Worm (Caenorhabditis elegans) whole organism, young adult: ENCODE data around the gene snt-7.

Source experiments
- B0261.1 ChIP-seq: sonication (generic microtip); optimal IDR thresholded peaks from 2 replicates; lab custom pipeline; 2016; ENCODE audit warnings: mild to moderate bottlenecking, missing genetic modification characterization, moderate library complexity, missing compliant biosample characterization
- B0336.3 ChIP-seq: fragments of 200-800 bp; sonication (Bioruptor generic); IDR thresholded peaks from 2 replicates; pipeline ENCODE4 v1.3.6; 2022; ENCODE audit warnings: missing genetic modification characterization, missing compliant biosample characterization
- C17E4.6 ChIP-seq: fragments of 200-800 bp; sonication (Bioruptor generic); IDR thresholded peaks from 2 replicates; pipeline ENCODE4 v1.3.6; 2022; ENCODE audit warnings: missing genetic modification reagents, missing genetic modification characterization, missing compliant biosample characterization
- F22D6.2 ChIP-seq: sonication (generic microtip); optimal IDR thresholded peaks from 2 replicates; lab custom pipeline; 2016; ENCODE audit warnings: mild to moderate bottlenecking, missing genetic modification characterization, missing compliant biosample characterization
- F33H1.4 ChIP-seq: fragments of 200-800 bp; sonication (Bioruptor generic); IDR thresholded peaks from 2 replicates; pipeline ENCODE4 v1.3.6; 2022; ENCODE audit warnings: missing genetic modification reagents, missing genetic modification characterization, missing compliant biosample characterization
- F57A8.1 ChIP-seq: fragments of 200-800 bp; sonication (Bioruptor generic); optimal IDR thresholded peaks from 2 replicates; lab custom pipeline; 2018; ENCODE audit warnings: mild to moderate bottlenecking, missing genetic modification characterization, moderate library complexity, missing compliant biosample characterization
- T26A5.8 ChIP-seq: sonication (generic microtip); optimal IDR thresholded peaks from 2 replicates; lab custom pipeline; 2016; ENCODE audit warnings: missing genetic modification characterization, missing compliant biosample characterization
- ZK185.1 ChIP-seq: sonication (generic microtip); optimal IDR thresholded peaks from 2 replicates; lab custom pipeline; 2016; ENCODE audit warnings: mild to moderate bottlenecking, missing genetic modification characterization, missing compliant biosample characterization; ENCODE audit not compliant: poor library complexity, severe bottlenecking
- akir-1 ChIP-seq: fragments of 200-800 bp; sonication (Bioruptor generic); optimal IDR thresholded peaks from 2 replicates; lab custom pipeline; 2018; ENCODE audit warnings: mild to moderate bottlenecking, missing genetic modification characterization, moderate library complexity, missing compliant biosample characterization
- aptf-3 ChIP-seq: fragments of 200-800 bp; sonication (Bioruptor generic); IDR thresholded peaks from 2 replicates; pipeline ENCODE4 v1.3.6; 2022; ENCODE audit warnings: missing genetic modification characterization, missing compliant biosample characterization
- attf-3 ChIP-seq: fragments of 200-800 bp; sonication (Bioruptor generic); conservative IDR thresholded peaks from 2 replicates; pipeline ENCODE4 v1.3.6; 2022; ENCODE audit warnings: missing genetic modification reagents, missing genetic modification characterization, missing compliant biosample characterization
- attf-5 ChIP-seq: fragments of 200-800 bp; sonication (Bioruptor generic); optimal IDR thresholded peaks from 2 replicates; lab custom pipeline; 2018; ENCODE audit warnings: mild to moderate bottlenecking, missing genetic modification characterization, missing compliant biosample characterization
- bed-1 ChIP-seq: fragments of 200-800 bp; sonication (Bioruptor generic); IDR thresholded peaks from 2 replicates; pipeline ENCODE4 v1.3.6; 2022; ENCODE audit warnings: missing genetic modification reagents, missing genetic modification characterization, missing compliant biosample characterization
- cebp-2 ChIP-seq: fragments of 200-800 bp; sonication (Bioruptor generic); IDR thresholded peaks from 2 replicates; pipeline ENCODE4 v1.3.6; 2022; ENCODE audit warnings: missing genetic modification characterization, missing compliant biosample characterization
- ceh-27 ChIP-seq: fragments of 200-800 bp; sonication (Bioruptor generic); optimal IDR thresholded peaks from 2 replicates; lab custom pipeline; 2018; ENCODE audit warnings: mild to moderate bottlenecking, missing genetic modification characterization, moderate library complexity, missing compliant biosample characterization
- ceh-40 ChIP-seq: fragments of 200-800 bp; sonication (Bioruptor generic); IDR thresholded peaks from 2 replicates; pipeline ENCODE4 v1.3.6; 2022; ENCODE audit warnings: missing genetic modification characterization, missing compliant biosample characterization
- chd-7 ChIP-seq: sonication (generic microtip); optimal IDR thresholded peaks from 2 replicates; lab custom pipeline; 2016; ENCODE audit warnings: mild to moderate bottlenecking, missing genetic modification characterization, moderate library complexity, missing compliant biosample characterization
- efl-1 ChIP-seq: fragments of 150-350 bp; optimal IDR thresholded peaks from 2 replicates; lab custom pipeline; 2014; ENCODE audit warnings: missing biosample characterization, missing genetic modification reagents, missing genetic modification characterization
- egl-44 ChIP-seq: fragments of 200-800 bp; sonication (Bioruptor generic); IDR thresholded peaks from 2 replicates; pipeline ENCODE4 v1.3.6; 2022; ENCODE audit warnings: missing genetic modification reagents, missing genetic modification characterization, missing compliant biosample characterization
- egrh-3 ChIP-seq: fragments of 200-800 bp; sonication (Bioruptor generic); IDR thresholded peaks from 2 replicates; pipeline ENCODE4 v1.3.6; 2022; ENCODE audit warnings: missing genetic modification reagents, missing genetic modification characterization, missing compliant biosample characterization
- ekl-4 ChIP-seq: fragments of 200-800 bp; sonication (Bioruptor generic); IDR thresholded peaks from 2 replicates; pipeline ENCODE4 v1.3.6; 2022; ENCODE audit warnings: missing genetic modification reagents, missing genetic modification characterization, missing compliant biosample characterization
- ets-4 ChIP-seq: fragments of 200-800 bp; sonication (Bioruptor generic); optimal IDR thresholded peaks from 2 replicates; lab custom pipeline; 2018; ENCODE audit warnings: mild to moderate bottlenecking, missing genetic modification characterization, missing compliant biosample characterization
- gei-17 ChIP-seq: fragments of 200-800 bp; sonication (Bioruptor generic); optimal IDR thresholded peaks from 2 replicates; lab custom pipeline; 2018; ENCODE audit warnings: mild to moderate bottlenecking, missing genetic modification characterization, missing compliant biosample characterization
- hlh-26 ChIP-seq: fragments of 200-800 bp; sonication (Bioruptor generic); conservative IDR thresholded peaks from 2 replicates; pipeline ENCODE4 v1.3.6; 2022; ENCODE audit warnings: missing genetic modification reagents, missing genetic modification characterization, missing compliant biosample characterization
- hmg-20 ChIP-seq: fragments of 200-800 bp; sonication (Bioruptor generic); IDR thresholded peaks from 2 replicates; pipeline ENCODE4 v1.3.6; 2022; ENCODE audit warnings: missing genetic modification reagents, missing genetic modification characterization, missing compliant biosample characterization
- hsf-1 ChIP-seq: fragments of 200-800 bp; sonication (Bioruptor generic); IDR thresholded peaks from 2 replicates; pipeline ENCODE4 v1.3.6; 2022; ENCODE audit warnings: missing genetic modification reagents, missing genetic modification characterization, missing compliant biosample characterization
- let-526 ChIP-seq: fragments of 200-800 bp; sonication (Bioruptor generic); IDR thresholded peaks from 2 replicates; pipeline ENCODE4 v1.3.6; 2022; ENCODE audit warnings: missing genetic modification reagents, missing genetic modification characterization, missing compliant biosample characterization
- let-607 ChIP-seq, 2 experiments: fragments of 200-800 bp in 1 of 2; sonication (Bioruptor generic) in 1 of 2; sonication (generic microtip) in 1 of 2; optimal IDR thresholded peaks; 2 replicates each; lab custom pipeline; 2016 to 2018; ENCODE audit warnings: mild to moderate bottlenecking in 2 of 2, missing compliant biosample characterization in 2 of 2, missing genetic modification characterization in 2 of 2, moderate library complexity in 2 of 2, missing genotype in 1 of 2
- lin-26 ChIP-seq: fragments of 200-800 bp; sonication (Bioruptor generic); IDR thresholded peaks from 2 replicates; pipeline ENCODE4 v1.3.6; 2022; ENCODE audit warnings: missing genetic modification reagents, missing genetic modification characterization, missing compliant biosample characterization
- lin-40 ChIP-seq: sonication (generic microtip); optimal IDR thresholded peaks from 2 replicates; lab custom pipeline; 2016; ENCODE audit warnings: missing genetic modification characterization, mild to moderate bottlenecking, missing compliant biosample characterization, missing genotype, missing genetic modification reagents
- lin-54 ChIP-seq: fragments of 200-800 bp; sonication (Bioruptor generic); optimal IDR thresholded peaks from 2 replicates; lab custom pipeline; 2018; ENCODE audit warnings: mild to moderate bottlenecking, missing genetic modification characterization, missing compliant biosample characterization
- lsl-1 ChIP-seq: fragments of 200-800 bp; sonication (Bioruptor generic); optimal IDR thresholded peaks from 2 replicates; lab custom pipeline; 2018; ENCODE audit warnings: mild to moderate bottlenecking, missing genetic modification characterization, moderate library complexity, missing compliant biosample characterization
- madf-10 ChIP-seq: sonication (generic microtip); optimal IDR thresholded peaks from 2 replicates; lab custom pipeline; 2016; ENCODE audit warnings: mild to moderate bottlenecking, missing genetic modification characterization, missing compliant biosample characterization
- madf-6 ChIP-seq: fragments of 200-800 bp; sonication (Bioruptor generic); IDR thresholded peaks from 2 replicates; pipeline ENCODE4 v1.3.6; 2022; ENCODE audit warnings: missing genetic modification reagents, missing genetic modification characterization, missing compliant biosample characterization
- nhr-120 ChIP-seq: fragments of 200-800 bp; sonication (Bioruptor generic); IDR thresholded peaks from 2 replicates; pipeline ENCODE4 v1.3.6; 2022; ENCODE audit warnings: missing genetic modification characterization, missing compliant biosample characterization
- nhr-27 ChIP-seq: fragments of 200-800 bp; sonication (Bioruptor generic); optimal IDR thresholded peaks from 2 replicates; lab custom pipeline; 2018; ENCODE audit warnings: mild to moderate bottlenecking, missing genetic modification characterization, moderate library complexity, missing compliant biosample characterization
- pbrm-1 ChIP-seq: fragments of 200-800 bp; sonication (Bioruptor generic); IDR thresholded peaks from 2 replicates; pipeline ENCODE4 v1.3.6; 2022; ENCODE audit warnings: missing genetic modification reagents, missing genetic modification characterization, missing compliant biosample characterization
- pha-4 ChIP-seq: fragments of 150-350 bp; sonication (generic microtip); optimal IDR thresholded peaks from 2 replicates; lab custom pipeline; 2014; ENCODE audit warnings: missing biosample characterization, missing genetic modification reagents, missing genetic modification characterization
- snpc-1.1 ChIP-seq: sonication (generic microtip); optimal IDR thresholded peaks from 2 replicates; lab custom pipeline; 2017; ENCODE audit warnings: missing genetic modification characterization, mild to moderate bottlenecking, missing compliant biosample characterization, antibody characterized with exemption, moderate library complexity, missing genotype, missing genetic modification reagents; ENCODE audit not compliant: insufficient read depth
- snpc-1.3 ChIP-seq: sonication (generic microtip); optimal IDR thresholded peaks from 2 replicates; lab custom pipeline; 2017; ENCODE audit warnings: missing genetic modification characterization, mild to moderate bottlenecking, missing compliant biosample characterization, antibody characterized with exemption, moderate library complexity, missing genotype, missing genetic modification reagents; ENCODE audit not compliant: insufficient read depth
- somi-1 ChIP-seq: fragments of 200-800 bp; sonication (Bioruptor generic); optimal IDR thresholded peaks from 2 replicates; lab custom pipeline; 2018; ENCODE audit warnings: mild to moderate bottlenecking, missing genetic modification characterization, missing compliant biosample characterization
- sptf-2 ChIP-seq: fragments of 200-800 bp; sonication (Bioruptor generic); optimal IDR thresholded peaks from 2 replicates; lab custom pipeline; 2018; ENCODE audit warnings: mild to moderate bottlenecking, missing genetic modification characterization, missing compliant biosample characterization
- tbp1 ChIP-seq: fragments of 200-800 bp; sonication (Bioruptor generic); optimal IDR thresholded peaks from 2 replicates; lab custom pipeline; 2018; ENCODE audit warnings: mild to moderate bottlenecking, missing genetic modification characterization, missing compliant biosample characterization
- tlf-1 ChIP-seq: fragments of 200-800 bp; sonication (Bioruptor generic); optimal IDR thresholded peaks from 2 replicates; lab custom pipeline; 2018; ENCODE audit warnings: mild to moderate bottlenecking, missing genetic modification characterization, missing compliant biosample characterization

snt-7 gene

DNA sequence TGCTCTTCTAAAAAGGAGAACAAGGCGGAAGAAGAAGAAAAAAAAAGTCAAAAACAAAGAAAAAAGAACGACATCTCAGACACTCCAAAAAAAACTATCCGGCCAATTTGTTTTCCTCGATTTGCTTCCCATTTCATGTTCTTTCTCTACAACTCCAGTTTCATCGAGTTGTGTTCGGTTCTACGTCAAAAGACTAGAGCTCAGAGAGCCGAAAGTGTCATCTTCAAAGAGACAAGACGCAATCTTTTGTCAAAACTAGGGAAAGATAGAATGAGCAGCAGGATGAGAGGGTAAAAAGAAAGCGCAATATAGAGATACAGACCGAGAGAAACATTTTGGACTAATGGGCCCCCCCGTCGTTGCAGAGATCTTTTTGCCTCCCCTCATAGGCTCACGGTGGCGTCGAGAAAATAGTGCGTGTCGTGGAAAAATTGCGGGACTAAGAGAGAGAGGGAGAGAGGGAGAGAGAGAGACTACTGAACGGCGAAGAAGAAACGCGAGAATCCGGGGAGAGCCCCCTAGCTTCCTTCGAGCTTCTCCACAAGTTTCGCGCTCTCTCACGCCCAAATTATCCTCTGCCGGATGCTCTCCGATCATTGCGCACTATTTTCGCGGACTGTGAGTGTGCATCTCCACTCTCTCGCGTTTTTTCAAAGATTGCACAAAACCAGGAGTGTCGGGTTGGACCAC, 9.8 kb downstream of the snt-7 start (continued):
- TF ChIP-seq cebp-2 (GFP tag; lab: Robert Waterston, UW) (no peak), ekl-4 (GFP tag; lab: Robert Waterston, UW) (no peak), B0261.1 (tag; lab: Kevin White, UChicago) (no peak), lin-26 (GFP tag; lab: Robert Waterston, UW) (0 out of 2 replicates have a peak, but pooled peaks have one; percentile 16), snpc-1.1 (tag; lab: Kevin White, UChicago) (no peak), nhr-27 (tag; lab: Kevin White, UChicago) (no peak), chd-7 (peak; percentile 20), hmg-20 (GFP tag; lab: Robert Waterston, UW) (no peak), T26A5.8 (tag; lab: Kevin White, UChicago) (no peak), ets-4 (GFP tag; lab: Kevin White, UChicago) (no peak), lsl-1 (GFP tag; lab: Kevin White, UChicago) (no peak), madf-10 (tag; lab: Kevin White, UChicago) (peak; percentile 36), akir-1 (GFP tag; lab: Kevin White, UChicago) (no peak), F22D6.2 (no peak), lin-40 (tag; lab: Kevin White, UChicago) (peak; percentile 43), attf-5 (peak; percentile 23), let-607 (tag; optimal IDR thresholded peaks at IDR 0.05; lab: Kevin White, UChicago) (no peak), attf-3 (GFP tag; lab: Robert Waterston, UW) (no peak), snpc-1.3 (tag; lab: Kevin White, UChicago) (no peak)

DNA sequence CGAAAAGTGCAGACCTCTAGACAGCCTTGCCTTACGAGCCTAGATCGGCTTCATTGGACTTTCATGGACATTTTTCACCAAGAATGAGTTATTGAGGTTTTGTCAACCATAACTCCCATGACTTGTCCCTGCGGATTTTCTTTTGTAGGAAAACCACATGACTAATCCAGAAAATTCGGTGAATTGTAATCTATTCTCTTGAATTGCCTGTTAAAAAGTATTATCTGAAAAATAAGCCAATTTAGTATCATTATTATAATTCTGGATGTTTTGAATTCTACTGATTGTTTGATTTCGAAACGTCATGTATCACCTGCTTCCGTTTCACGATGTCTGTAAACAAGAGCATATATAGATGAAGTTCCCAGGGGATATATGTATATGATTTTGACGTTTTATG, 10.4 kb downstream of the snt-7 start:
- TF ChIP-seq B0336.3 (no peak), tbp1 (GFP tag; lab: Kevin White, UChicago) (no peak), pha-4 (tag; lab: Kevin White, UChicago) (no peak), egl-44 (GFP tag; lab: Robert Waterston, UW) (no peak), aptf-3 (GFP tag; lab: Robert Waterston, UW) (no peak), ZK185.1 (tag; lab: Kevin White, UChicago) (no peak), attf-3 (GFP tag; lab: Robert Waterston, UW) (no peak)

ce11 chrX:15181454-15181853, 17.5 kb downstream of the snt-7 start, which contains the start of gene pkhm-2:
pkhm-2 (minus strand) TSS chrX:15181465.
- peak; percentile 84 for TF ChIP-seq gei-17 (GFP tag; lab: Kevin White, UChicago)
- no peak for TF ChIP-seq efl-1
- TF ChIP-seq hlh-26 = no peak
- TF ChIP-seq tlf-1 (GFP tag; lab: Kevin White, UChicago) = peak; percentile 26
- peak; percentile 6 for TF ChIP-seq F22D6.2
- peak; percentile 69; the same call in 1 of the 2 replicates for TF ChIP-seq let-526
- 0 out of 2 replicates have a peak, but pooled peaks have one; percentile 52 for TF ChIP-seq hmg-20 (GFP tag; lab: Robert Waterston, UW)
- TF ChIP-seq hsf-1 (GFP tag; lab: Robert Waterston, UW) = no peak
- no peak for TF ChIP-seq nhr-120 (GFP tag; lab: Robert Waterston, UW)
- no peak for TF ChIP-seq C17E4.6 (GFP tag; lab: Robert Waterston, UW)
- no peak for TF ChIP-seq bed-1 (GFP tag; lab: Robert Waterston, UW)
- TF ChIP-seq lin-54 = peak; percentile 86
- TF ChIP-seq egrh-3 = no peak
- no peak for TF ChIP-seq aptf-3 (GFP tag; lab: Robert Waterston, UW)
- no peak for TF ChIP-seq T26A5.8 (tag; lab: Kevin White, UChicago)
- peak; percentile 88 for TF ChIP-seq ceh-27 (GFP tag; lab: Kevin White, UChicago)
- no peak for TF ChIP-seq ceh-40 (GFP tag; lab: Robert Waterston, UW)
- TF ChIP-seq F57A8.1 (GFP tag; lab: Kevin White, UChicago) = no peak
- TF ChIP-seq madf-6 (GFP tag; lab: Robert Waterston, UW) = peak; percentile 50
- no peak for TF ChIP-seq F33H1.4 (GFP tag; lab: Robert Waterston, UW)
- peak; percentile 88 for TF ChIP-seq pbrm-1 (GFP tag; lab: Robert Waterston, UW)
- no peak for TF ChIP-seq somi-1 (GFP tag; lab: Kevin White, UChicago)
- TF ChIP-seq egl-44 (GFP tag; lab: Robert Waterston, UW) = peak; percentile 79; the same call in 1 of the 2 replicates
- no peak for TF ChIP-seq sptf-2
